Worm (Caenorhabditis elegans) whole organism, mixed stage, embryonic: ENCODE data around the gene sru-31.

ENCODE experiments used
- M03D4.4 ChIP-seq: sonication (generic microtip); optimal IDR thresholded peaks from 2 replicates; lab custom pipeline; 2017; ENCODE audit warnings: mild to moderate bottlenecking, missing genetic modification characterization, missing compliant biosample characterization
- ceh-39 ChIP-seq: fragments of 150-350 bp; optimal IDR thresholded peaks from 2 replicates; lab custom pipeline; 2014; ENCODE audit warnings: missing biosample characterization, missing genetic modification characterization
- ham-2 ChIP-seq: fragments of 200-800 bp; sonication (Bioruptor generic); optimal IDR thresholded peaks from 2 replicates; lab custom pipeline; 2018; ENCODE audit warnings: mild to moderate bottlenecking, missing genetic modification characterization, missing compliant biosample characterization
- lin-13 ChIP-seq: fragments of 150-350 bp; optimal IDR thresholded peaks from 2 replicates; lab custom pipeline; 2014; ENCODE audit warnings: missing biosample characterization, missing genetic modification characterization
- lsy-2 ChIP-seq: fragments of 150-350 bp; optimal IDR thresholded peaks from 2 replicates; lab custom pipeline; 2014; ENCODE audit warnings: missing biosample characterization, missing genetic modification characterization
- nhr-237 ChIP-seq: fragments of 150-350 bp; optimal IDR thresholded peaks from 2 replicates; lab custom pipeline; 2014; ENCODE audit warnings: missing biosample characterization, missing genetic modification characterization
- nhr-76 ChIP-seq: sonication (generic microtip); optimal IDR thresholded peaks from 2 replicates; lab custom pipeline; 2017; ENCODE audit warnings: missing biosample characterization, missing genetic modification characterization
- unc-39 ChIP-seq: fragments of 150-350 bp; optimal IDR thresholded peaks from 2 replicates; lab custom pipeline; 2014; ENCODE audit warnings: missing biosample characterization, missing genetic modification characterization
- unc-62 ChIP-seq: fragments of 150-350 bp; optimal IDR thresholded peaks from 2 replicates; lab custom pipeline; 2014; ENCODE audit warnings: missing biosample characterization, missing genetic modification reagents, missing genetic modification characterization
- ztf-11 ChIP-seq: fragments of 150-350 bp; optimal IDR thresholded peaks from 2 replicates; lab custom pipeline; 2014; ENCODE audit warnings: missing biosample characterization, missing genetic modification characterization

DNA sequence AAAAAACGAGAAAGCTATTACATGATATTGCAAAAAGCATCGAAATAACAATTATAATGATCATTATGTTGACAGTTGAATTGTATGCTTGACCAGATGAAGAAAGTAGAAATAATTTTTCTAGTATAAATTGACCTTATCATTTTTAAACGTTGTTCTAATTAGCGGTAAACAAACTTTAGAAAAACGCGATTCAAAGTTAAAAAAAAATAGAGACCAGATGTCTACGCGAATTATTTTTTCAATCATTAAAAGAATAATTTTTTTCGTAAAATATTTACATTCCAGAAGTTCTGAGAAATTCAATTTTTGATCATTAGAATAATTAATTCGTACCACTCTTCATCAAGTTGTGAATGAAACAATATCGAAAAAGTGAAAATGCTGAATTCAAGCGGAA lies 14.5 kb upstream of the sru-31 start, which contains the start of gene F46B6.10:
- TF ChIP-seq ham-2 (no peak), M03D4.4 (no peak), lin-13 (no peak), ztf-11 (no peak), lsy-2 (tag; lab: Kevin White, UChicago) (no peak), unc-62 (GFP tag; lab: Kevin White, UChicago) (no peak), nhr-76 (tag; lab: Kevin White, UChicago) (no peak), unc-39 (no peak), nhr-237 (tag; lab: Kevin White, UChicago) (no peak), ceh-39 (tag; lab: Kevin White, UChicago) (no peak)
